Worm (Caenorhabditis elegans) whole organism, L2 larva: ENCODE results near the gene ykt-6.

Source experiments
- F13H6.1 ChIP-seq: sonication (generic microtip); optimal IDR thresholded peaks from 2 replicates; lab custom pipeline; 2016; ENCODE audit warnings: missing genetic modification characterization, missing compliant biosample characterization
- Y55F3AM.14 ChIP-seq: fragments of 200-800 bp; sonication (Bioruptor generic); optimal IDR thresholded peaks from 2 replicates; lab custom pipeline; 2018; ENCODE audit warnings: mild to moderate bottlenecking, missing genetic modification characterization, missing compliant biosample characterization
- ZK546.5 ChIP-seq: sonication (generic microtip); optimal IDR thresholded peaks from 2 replicates; lab custom pipeline; 2017; ENCODE audit warnings: missing biosample characterization, missing genetic modification characterization
- alr-1 ChIP-seq: fragments of 150-350 bp; optimal IDR thresholded peaks from 2 replicates; lab custom pipeline; 2014; ENCODE audit warnings: missing biosample characterization, missing genetic modification characterization
- blmp-1 ChIP-seq: sonication (generic microtip); optimal IDR thresholded peaks from 2 replicates; lab custom pipeline; 2017; ENCODE audit warnings: missing genetic modification characterization, mild to moderate bottlenecking, missing compliant biosample characterization, antibody characterized with exemption, moderate library complexity; ENCODE audit not compliant: insufficient read depth
- ceh-16 ChIP-seq: fragments of 150-350 bp; optimal IDR thresholded peaks from 2 replicates; lab custom pipeline; 2014; ENCODE audit warnings: missing biosample characterization, missing genetic modification characterization
- crh-2 ChIP-seq: sonication (generic microtip); optimal IDR thresholded peaks from 2 replicates; lab custom pipeline; 2017; ENCODE audit warnings: missing biosample characterization, missing genetic modification characterization
- dmd-4 ChIP-seq: sonication (generic microtip); optimal IDR thresholded peaks from 2 replicates; lab custom pipeline; 2017; ENCODE audit warnings: missing biosample characterization, missing genetic modification characterization
- egl-27 ChIP-seq: sonication (generic microtip); optimal IDR thresholded peaks from 3 replicates; lab custom pipeline; 2017; ENCODE audit warnings: missing biosample characterization, missing genetic modification reagents, missing genetic modification characterization
- fos-1 ChIP-seq: fragments of 150-350 bp; optimal IDR thresholded peaks from 2 replicates; lab custom pipeline; 2014; ENCODE audit warnings: missing biosample characterization, missing genetic modification characterization
- gmeb-1 ChIP-seq: fragments of 150-350 bp; optimal IDR thresholded peaks from 2 replicates; lab custom pipeline; 2014; ENCODE audit warnings: missing biosample characterization, missing genetic modification characterization
- lin-11 ChIP-seq: fragments of 150-350 bp; sonication (generic microtip); optimal IDR thresholded peaks from 2 replicates; lab custom pipeline; 2014; ENCODE audit warnings: missing biosample characterization, missing genetic modification characterization, inconsistent platforms, mixed read lengths
- mab-5 ChIP-seq: fragments of 150-350 bp; optimal IDR thresholded peaks from 2 replicates; lab custom pipeline; 2014; ENCODE audit warnings: missing biosample characterization, missing genetic modification characterization
- mbf-1 ChIP-seq: sonication (generic microtip); optimal IDR thresholded peaks from 2 replicates; lab custom pipeline; 2017; ENCODE audit warnings: missing biosample characterization, missing genetic modification characterization
- nhr-10 ChIP-seq: sonication (generic microtip); optimal IDR thresholded peaks from 2 replicates; lab custom pipeline; 2017; ENCODE audit warnings: missing biosample characterization, missing genetic modification characterization
- nhr-11 ChIP-seq: fragments of 150-350 bp; optimal IDR thresholded peaks from 2 replicates; lab custom pipeline; 2014; ENCODE audit warnings: missing biosample characterization, missing genetic modification characterization
- nhr-12 ChIP-seq: fragments of 150-350 bp; optimal IDR thresholded peaks from 2 replicates; lab custom pipeline; 2014; ENCODE audit warnings: missing biosample characterization, missing genetic modification characterization
- nhr-129 ChIP-seq: fragments of 150-350 bp; optimal IDR thresholded peaks from 2 replicates; lab custom pipeline; 2014; ENCODE audit warnings: missing biosample characterization, missing genetic modification characterization
- nhr-21 ChIP-seq: fragments of 150-350 bp; optimal IDR thresholded peaks from 2 replicates; lab custom pipeline; 2014; ENCODE audit warnings: missing biosample characterization, missing genetic modification characterization
- nhr-23 ChIP-seq: fragments of 150-350 bp; optimal IDR thresholded peaks from 2 replicates; lab custom pipeline; 2014; ENCODE audit warnings: missing biosample characterization, missing genetic modification reagents, missing genetic modification characterization
- nhr-237 ChIP-seq: fragments of 150-350 bp; optimal IDR thresholded peaks from 2 replicates; lab custom pipeline; 2014; ENCODE audit warnings: missing biosample characterization, missing genetic modification characterization
- nhr-6 ChIP-seq: fragments of 150-350 bp; optimal IDR thresholded peaks from 2 replicates; lab custom pipeline; 2014; ENCODE audit warnings: missing biosample characterization, missing genetic modification characterization
- nhr-77 ChIP-seq: fragments of 150-350 bp; optimal IDR thresholded peaks from 2 replicates; lab custom pipeline; 2014; ENCODE audit warnings: missing biosample characterization, missing genetic modification characterization
- peb-1 ChIP-seq: fragments of 150-350 bp; optimal IDR thresholded peaks from 2 replicates; lab custom pipeline; 2014; ENCODE audit warnings: missing biosample characterization, missing genetic modification characterization
- skn-1 ChIP-seq: sonication (generic microtip); optimal IDR thresholded peaks from 2 replicates; lab custom pipeline; 2017; ENCODE audit warnings: missing biosample characterization, missing genetic modification characterization
- sma-3 ChIP-seq: sonication (generic microtip); optimal IDR thresholded peaks from 2 replicates; lab custom pipeline; 2016; ENCODE audit warnings: missing genetic modification reagents, missing genetic modification characterization, missing compliant biosample characterization
- unc-39 ChIP-seq: fragments of 150-350 bp; optimal IDR thresholded peaks from 2 replicates; lab custom pipeline; 2014; ENCODE audit warnings: missing biosample characterization, missing genetic modification characterization
- unc-55 ChIP-seq: fragments of 150-350 bp; sonication (generic microtip); optimal IDR thresholded peaks from 3 replicates; lab custom pipeline; 2014; ENCODE audit warnings: missing biosample characterization, missing genetic modification reagents, missing genetic modification characterization
- unc-62 ChIP-seq: fragments of 150-350 bp; optimal IDR thresholded peaks from 2 replicates; lab custom pipeline; 2014; ENCODE audit warnings: missing biosample characterization, missing genetic modification reagents, missing genetic modification characterization
- zag-1 ChIP-seq: fragments of 150-350 bp; optimal IDR thresholded peaks from 2 replicates; lab custom pipeline; 2014; ENCODE audit warnings: missing biosample characterization, missing genetic modification characterization
- ztf-1 ChIP-seq: fragments of 200-800 bp; sonication (Bioruptor generic); conservative IDR thresholded peaks from 2 replicates; pipeline ENCODE4 v1.3.6; 2022; ENCODE audit warnings: missing genetic modification characterization, missing compliant biosample characterization
- ztf-11 ChIP-seq: sonication (generic microtip); optimal IDR thresholded peaks from 2 replicates; lab custom pipeline; 2017; ENCODE audit warnings: missing biosample characterization, missing genetic modification characterization
- ztf-4 ChIP-seq: fragments of 150-350 bp; optimal IDR thresholded peaks from 2 replicates; lab custom pipeline; 2014; ENCODE audit warnings: missing biosample characterization, missing genetic modification characterization

The ykt-6 gene

ce11 chrIII:7246389-7246788, 41.0 kb downstream of the ykt-6 start:
- no peak for TF ChIP-seq egl-27 (tag; lab: Kevin White, UChicago)
- TF ChIP-seq mbf-1 = no peak
- TF ChIP-seq gmeb-1 (tag; lab: Kevin White, UChicago) = no peak

ce11 chrIII:7242988-7243387, 44.4 kb downstream of the ykt-6 start, which contains the start of gene osm-10:
osm-10 (plus strand) TSS chrIII:7243280.
- TF ChIP-seq mab-5 (tag; lab: Kevin White, UChicago) = no peak
- TF ChIP-seq crh-2 (tag; lab: Kevin White, UChicago) = no peak
- TF ChIP-seq Y55F3AM.14 (GFP tag; lab: Kevin White, UChicago) = no peak
- TF ChIP-seq unc-55 (GFP tag; lab: Kevin White, UChicago) = no peak
- TF ChIP-seq lin-11 (tag; lab: Kevin White, UChicago) = no peak

ce11 chrIII:7241065-7241464, 46.3 kb downstream of the ykt-6 start, which contains the start of gene ztf-31:
ztf-31 (plus strand) TSS chrIII:7241365.
- no peak for TF ChIP-seq blmp-1 (tag; lab: Kevin White, UChicago)
- TF ChIP-seq ZK546.5 = no peak
- TF ChIP-seq nhr-6 = no peak
- no peak for TF ChIP-seq nhr-77
- no peak for TF ChIP-seq skn-1 (tag; lab: Kevin White, UChicago)
- no peak for TF ChIP-seq mbf-1
- TF ChIP-seq ceh-16 (tag; lab: Kevin White, UChicago) = no peak
- no peak for TF ChIP-seq nhr-23 (tag; lab: Kevin White, UChicago)
- TF ChIP-seq nhr-10 (tag; lab: Kevin White, UChicago) = no peak
- TF ChIP-seq unc-55 (GFP tag; lab: Kevin White, UChicago) = no peak
- no peak for TF ChIP-seq nhr-129 (tag; lab: Kevin White, UChicago)
- no peak for TF ChIP-seq ztf-4 (tag; lab: Kevin White, UChicago)
- no peak for TF ChIP-seq zag-1
- TF ChIP-seq fos-1 (tag; lab: Kevin White, UChicago) = no peak
- TF ChIP-seq alr-1 = no peak
- TF ChIP-seq mab-5 (tag; lab: Kevin White, UChicago) = no peak

ce11 chrIII:7239416-7239815, 48.0 kb downstream of the ykt-6 start:
- TF ChIP-seq ztf-11 (tag; lab: Kevin White, UChicago) (no peak), nhr-237 (tag; lab: Kevin White, UChicago) (no peak), nhr-21 (tag; lab: Kevin White, UChicago) (no peak), unc-62 (GFP tag; lab: Kevin White, UChicago) (no peak), nhr-12 (tag; lab: Kevin White, UChicago) (no peak), ztf-4 (tag; lab: Kevin White, UChicago) (no peak), nhr-11 (no peak), ztf-1 (GFP tag; lab: Robert Waterston, UW) (no peak), peb-1 (tag; lab: Kevin White, UChicago) (no peak), nhr-23 (tag; lab: Kevin White, UChicago) (no peak), F13H6.1 (no peak), dmd-4 (tag; lab: Kevin White, UChicago) (no peak)

ce11 chrIII:7238727-7239126, 48.7 kb downstream of the ykt-6 start, which contains the start of gene pars-1:
pars-1 (plus strand) TSS chrIII:7239027.
- TF ChIP-seq sma-3 (no peak), unc-39 (tag; lab: Kevin White, UChicago) (no peak), nhr-129 (tag; lab: Kevin White, UChicago) (peak; percentile 22), skn-1 (tag; lab: Kevin White, UChicago) (no peak)
